Worm (Caenorhabditis elegans): Measurements from ENCODE around the gene C03F11.2.

C03F11.2 gene

ce11 chrX:5366613-5367012, 30.6 kb downstream of the C03F11.2 start:
- no peak for TF ChIP-seq unc-62 (GFP tag; optimal IDR thresholded peaks at IDR 0.05)

- no peak for TF ChIP-seq unc-62 (GFP tag; optimal IDR thresholded peaks at IDR 0.05)
Observed at ce11 chrX:5365437-5365836, 31.8 kb downstream of the C03F11.2 start, which contains the start of gene F35C8.5. Gene F35C8.5, plus strand, starts transcription at chrX:5365813.

ce11 chrX:5364222-5364621, 33.0 kb downstream of the C03F11.2 start, which contains the start of gene chtl-1:
Gene chtl-1, minus strand, starts transcription at chrX:5364322.
- TF ChIP-seq unc-62 (GFP tag; optimal IDR thresholded peaks at IDR 0.05): no peak

- no peak for TF ChIP-seq unc-62 (GFP tag; optimal IDR thresholded peaks at IDR 0.05)
Observed at ce11 chrX:5360682-5361081, 36.5 kb downstream of the C03F11.2 start.

- TF ChIP-seq unc-62 (GFP tag; optimal IDR thresholded peaks at IDR 0.05): no peak
Observed at ce11 chrX:5355253-5355652, 41.9 kb downstream of the C03F11.2 start.

- TF ChIP-seq unc-62 (GFP tag; optimal IDR thresholded peaks at IDR 0.05): no peak
Observed at ce11 chrX:5354022-5354876, 43.0 kb downstream of the C03F11.2 start, which contains the start of gene pfn-2. Gene pfn-2, minus strand, starts transcription at chrX:5354072.

- no peak for TF ChIP-seq unc-62 (GFP tag; optimal IDR thresholded peaks at IDR 0.05)
Observed at ce11 chrX:5348529-5349148, 48.6 kb downstream of the C03F11.2 start, which contains the start of gene syx-3. Gene syx-3, plus strand, starts transcription at chrX:5349098.

ce11 chrX:5347856-5348255, 49.3 kb downstream of the C03F11.2 start:
- TF ChIP-seq unc-62 (GFP tag; optimal IDR thresholded peaks at IDR 0.05): no peak

ce11 chrX:5346303-5346702, 50.9 kb downstream of the C03F11.2 start:
- no peak for TF ChIP-seq unc-62 (GFP tag; optimal IDR thresholded peaks at IDR 0.05)

All from whole organism, dauer.